Fruit fly (Drosophila melanogaster) whole organism, embryonic: ENCODE results near the gene unc-13.

Source experiments
- Atf3 ChIP-seq: fragments of 200-800 bp; sonication (Bioruptor generic); optimal IDR thresholded peaks from 3 replicates; lab custom pipeline; 2016; ENCODE audit warnings: missing biosample characterization, missing genetic modification characterization
- BEAF-32 ChIP-seq: fragments of 200-800 bp; sonication (Bioruptor generic); optimal IDR thresholded peaks from 3 replicates; lab custom pipeline; 2017; ENCODE audit warnings: missing biosample characterization, missing genetic modification characterization, mild to moderate bottlenecking, moderate library complexity, missing genetic modification reagents
- CG10209 ChIP-seq: fragments of 200-800 bp; sonication (Bioruptor generic); optimal IDR thresholded peaks from 3 replicates; lab custom pipeline; 2017; ENCODE audit warnings: missing biosample characterization, mild to moderate bottlenecking, missing genetic modification characterization, missing genetic modification reagents
- CG11560 ChIP-seq: fragments of 200-800 bp; sonication (Bioruptor generic); IDR thresholded peaks from 3 replicates; pipeline ENCODE4 v1.3.6; 2022; ENCODE audit warnings: missing biosample characterization, missing genetic modification characterization
- CG12659 ChIP-seq: fragments of 200-800 bp; sonication (Bioruptor generic); optimal IDR thresholded peaks from 3 replicates; lab custom pipeline; 2017; ENCODE audit warnings: mild to moderate bottlenecking, missing biosample characterization, missing genetic modification reagents, missing genetic modification characterization
- CG12744 ChIP-seq: fragments of 200-800 bp; sonication (Bioruptor generic); optimal IDR thresholded peaks from 2 replicates; lab custom pipeline; 2016; ENCODE audit warnings: missing biosample characterization, missing genetic modification characterization
- CG13287 ChIP-seq: fragments of 200-800 bp; sonication (Bioruptor generic); IDR thresholded peaks from 2 replicates; pipeline ENCODE4 v1.3.6; 2022; ENCODE audit warnings: missing biosample characterization, missing genetic modification characterization; ENCODE audit not compliant: partially characterized antibody
- CG13894 ChIP-seq: fragments of 200-800 bp; sonication (Bioruptor generic); optimal IDR thresholded peaks from 3 replicates; lab custom pipeline; 2018; ENCODE audit warnings: missing biosample characterization, mild to moderate bottlenecking, missing genetic modification characterization, moderate library complexity
- CG15011 ChIP-seq: fragments of 200-800 bp; sonication (Bioruptor generic); optimal IDR thresholded peaks from 3 replicates; lab custom pipeline; 2018; ENCODE audit warnings: missing biosample characterization, mild to moderate bottlenecking, missing genetic modification characterization
- CG15479 ChIP-seq: fragments of 200-800 bp; sonication (Bioruptor generic); optimal IDR thresholded peaks from 3 replicates; lab custom pipeline; 2019; ENCODE audit warnings: missing biosample characterization, mild to moderate bottlenecking, missing genetic modification characterization, moderate library complexity
- CG15696 ChIP-seq: fragments of 200-800 bp; sonication (Bioruptor generic); optimal IDR thresholded peaks from 2 replicates; lab custom pipeline; 2019; ENCODE audit warnings: missing biosample characterization, mild to moderate bottlenecking, missing genetic modification characterization, moderate library complexity
- CG17359 ChIP-seq: fragments of 200-800 bp; sonication (Bioruptor generic); optimal IDR thresholded peaks from 3 replicates; lab custom pipeline; 2018; ENCODE audit warnings: missing biosample characterization, mild to moderate bottlenecking, missing genetic modification characterization, moderate library complexity
- CG2199 ChIP-seq: fragments of 200-800 bp; sonication (Bioruptor generic); IDR thresholded peaks from 3 replicates; pipeline ENCODE4 v1.3.6; 2022; ENCODE audit warnings: missing biosample characterization, missing genetic modification characterization
- CG2678 ChIP-seq: fragments of 200-800 bp; sonication (Bioruptor generic); optimal IDR thresholded peaks from 3 replicates; lab custom pipeline; 2019; ENCODE audit warnings: missing biosample characterization, mild to moderate bottlenecking, missing genetic modification characterization, moderate library complexity
- CG4360 ChIP-seq: fragments of 200-800 bp; sonication (Bioruptor generic); IDR thresholded peaks from 2 replicates; pipeline ENCODE4 v1.3.6; 2022; ENCODE audit warnings: missing biosample characterization, missing genetic modification characterization
- CG6654 ChIP-seq: fragments of 200-800 bp; sonication (Bioruptor generic); optimal IDR thresholded peaks from 2 replicates; lab custom pipeline; 2017; ENCODE audit warnings: missing biosample characterization, mild to moderate bottlenecking, missing genetic modification characterization
- CG6791 ChIP-seq: fragments of 200-800 bp; sonication (Bioruptor generic); IDR thresholded peaks from 3 replicates; pipeline ENCODE4 v1.3.6; 2022; ENCODE audit warnings: missing biosample characterization, missing genetic modification characterization; ENCODE audit not compliant: partially characterized antibody
- CG8281 ChIP-seq: fragments of 200-800 bp; sonication (Bioruptor generic); optimal IDR thresholded peaks from 2 replicates; lab custom pipeline; 2018; ENCODE audit warnings: missing biosample characterization, mild to moderate bottlenecking, missing genetic modification characterization, moderate library complexity
- Doc3 ChIP-seq: fragments of 200-800 bp; sonication (Bioruptor generic); IDR thresholded peaks from 3 replicates; pipeline ENCODE4 v1.3.6; 2022; ENCODE audit warnings: missing biosample characterization, missing genetic modification characterization; ENCODE audit not compliant: partially characterized antibody
- E2f1 ChIP-seq: fragments of 200-800 bp; sonication (Bioruptor generic); IDR thresholded peaks from 2 replicates; pipeline ENCODE4 v1.3.6; 2022; ENCODE audit warnings: missing biosample characterization, missing genetic modification characterization
- ERR ChIP-seq: fragments of 200-800 bp; sonication (Bioruptor generic); optimal IDR thresholded peaks from 2 replicates; lab custom pipeline; 2016; ENCODE audit warnings: missing biosample characterization, missing genetic modification characterization
- HLHmδ ChIP-seq: fragments of 200-800 bp; sonication (Bioruptor generic); optimal IDR thresholded peaks from 2 replicates; lab custom pipeline; 2018; ENCODE audit warnings: missing biosample characterization, mild to moderate bottlenecking, missing genetic modification characterization, moderate library complexity
- Hmr ChIP-seq: fragments of 200-800 bp; sonication (Bioruptor generic); optimal IDR thresholded peaks from 3 replicates; lab custom pipeline; 2017; ENCODE audit warnings: mild to moderate bottlenecking, missing biosample characterization, missing genetic modification reagents, missing genetic modification characterization
- MESR4 ChIP-seq: fragments of 200-800 bp; sonication (Bioruptor generic); optimal IDR thresholded peaks from 2 replicates; lab custom pipeline; 2018; ENCODE audit warnings: missing biosample characterization, mild to moderate bottlenecking, missing genetic modification characterization, moderate library complexity
- Mad ChIP-seq: fragments of 200-800 bp; sonication (Bioruptor generic); optimal IDR thresholded peaks from 2 replicates; lab custom pipeline; 2016; ENCODE audit warnings: missing biosample characterization, missing genetic modification characterization
- PHDP ChIP-seq: fragments of 200-800 bp; sonication (Bioruptor generic); optimal IDR thresholded peaks from 3 replicates; lab custom pipeline; 2018; ENCODE audit warnings: missing biosample characterization, mild to moderate bottlenecking, missing genetic modification characterization, moderate library complexity
- Side ChIP-seq: fragments of 200-800 bp; sonication (Bioruptor generic); optimal IDR thresholded peaks from 2 replicates; lab custom pipeline; 2016; ENCODE audit warnings: missing biosample characterization, missing genetic modification characterization
- Stat92E ChIP-seq, 3 experiments: fragments of >200 bp in 2 of 3; fragments of 200-800 bp in 1 of 3; sonication (Bioruptor generic) in 1 of 3; optimal IDR thresholded peaks; 2 replicates each; lab custom pipeline; 2017 to 2019; ENCODE audit warnings: missing biosample characterization in 3 of 3, missing genetic modification characterization in 3 of 3, mild to moderate bottlenecking in 1 of 3, moderate library complexity in 1 of 3
- Xrp1 ChIP-seq: fragments of 200-800 bp; sonication (Bioruptor generic); IDR thresholded peaks from 2 replicates; pipeline ENCODE4 v1.3.6; 2022; ENCODE audit warnings: missing biosample characterization, missing genetic modification characterization
- ab ChIP-seq: fragments of 200-800 bp; sonication (Bioruptor generic); optimal IDR thresholded peaks from 2 replicates; lab custom pipeline; 2016; ENCODE audit warnings: missing biosample characterization, missing genetic modification characterization
- al ChIP-seq: fragments of 200-800 bp; sonication (Bioruptor generic); IDR thresholded peaks from 2 replicates; pipeline ENCODE4 v1.3.6; 2022; ENCODE audit warnings: missing biosample characterization, missing genetic modification characterization
- bbx ChIP-seq: fragments of 200-800 bp; sonication (Bioruptor generic); IDR thresholded peaks from 2 replicates; pipeline ENCODE4 v1.3.6; 2022; ENCODE audit warnings: missing biosample characterization, missing genetic modification characterization; ENCODE audit not compliant: partially characterized antibody
- bowl ChIP-seq: fragments of 200-800 bp; sonication (Bioruptor generic); IDR thresholded peaks from 2 replicates; pipeline ENCODE4 v1.3.6; 2022; ENCODE audit warnings: missing biosample characterization, missing genetic modification characterization
- caup ChIP-seq: fragments of 200-800 bp; sonication (Bioruptor generic); optimal IDR thresholded peaks from 3 replicates; lab custom pipeline; 2017; ENCODE audit warnings: missing biosample characterization, mild to moderate bottlenecking, missing genetic modification characterization, moderate library complexity; ENCODE audit not compliant: severe bottlenecking
- cg ChIP-seq: fragments of 200-800 bp; sonication (Bioruptor generic); optimal IDR thresholded peaks from 3 replicates; lab custom pipeline; 2019; ENCODE audit warnings: missing biosample characterization, mild to moderate bottlenecking, missing genetic modification characterization, moderate library complexity
- ems ChIP-seq: fragments of 200-800 bp; sonication (Bioruptor generic); optimal IDR thresholded peaks from 3 replicates; lab custom pipeline; 2016; ENCODE audit warnings: missing biosample characterization, missing genetic modification characterization
- esg ChIP-seq: fragments of 200-800 bp; sonication (Bioruptor generic); conservative IDR thresholded peaks from 2 replicates; pipeline ENCODE4 v1.3.6; 2022; ENCODE audit warnings: missing biosample characterization, missing genetic modification characterization
- hbn ChIP-seq: fragments of 200-800 bp; sonication (Bioruptor generic); IDR thresholded peaks from 2 replicates; pipeline ENCODE4 v1.3.6; 2022; ENCODE audit warnings: missing biosample characterization, missing genetic modification characterization; ENCODE audit not compliant: partially characterized antibody
- pan ChIP-seq, 4 experiments: fragments of >200 bp in 3 of 4; fragments of 200-800 bp in 1 of 4; sonication (Bioruptor generic) in 1 of 4; optimal IDR thresholded peaks in 3 of 4; IDR thresholded peaks in 1 of 4; 2 replicates each; pipeline versions ENCODE4 v1.3.6 to Lab custom; 2017 to 2022; ENCODE audit warnings: missing biosample characterization in 2 of 4, missing genetic modification characterization in 2 of 4, mixed read lengths in 1 of 4
- pros ChIP-seq: fragments of 200-800 bp; sonication (Bioruptor generic); optimal IDR thresholded peaks from 3 replicates; lab custom pipeline; 2019; ENCODE audit warnings: missing biosample characterization, mild to moderate bottlenecking, missing genetic modification characterization, moderate library complexity
- ro ChIP-seq: fragments of 200-800 bp; sonication (Bioruptor generic); IDR thresholded peaks from 2 replicates; pipeline ENCODE4 v1.3.6; 2022; ENCODE audit warnings: missing biosample characterization, missing genetic modification characterization
- sens ChIP-seq: fragments of 200-800 bp; sonication (Bioruptor generic); peaks from one replicate; lab custom pipeline; 2016; ENCODE audit warnings: missing biosample characterization, missing genetic modification characterization
- sima ChIP-seq: fragments of 200-800 bp; sonication (Bioruptor generic); optimal IDR thresholded peaks from 2 replicates; lab custom pipeline; 2016; ENCODE audit warnings: missing biosample characterization, missing genetic modification characterization
- slbo ChIP-seq: fragments of 200-800 bp; sonication (Bioruptor generic); IDR thresholded peaks from 2 replicates; pipeline ENCODE4 v1.3.6; 2022; ENCODE audit warnings: missing biosample characterization, missing genetic modification characterization
- wdn ChIP-seq: fragments of 200-800 bp; sonication (Bioruptor generic); IDR thresholded peaks from 2 replicates; pipeline ENCODE4 v1.3.6; 2022; ENCODE audit warnings: missing biosample characterization, missing genetic modification characterization
- wor ChIP-seq: fragments of 200-800 bp; sonication (Bioruptor generic); IDR thresholded peaks from 2 replicates; pipeline ENCODE4 v1.3.6; 2022; ENCODE audit warnings: missing biosample characterization, missing genetic modification characterization
- yki ChIP-seq: fragments of >200 bp; optimal IDR thresholded peaks from 3 replicates; lab custom pipeline; 2018

Gene unc-13

DNA sequence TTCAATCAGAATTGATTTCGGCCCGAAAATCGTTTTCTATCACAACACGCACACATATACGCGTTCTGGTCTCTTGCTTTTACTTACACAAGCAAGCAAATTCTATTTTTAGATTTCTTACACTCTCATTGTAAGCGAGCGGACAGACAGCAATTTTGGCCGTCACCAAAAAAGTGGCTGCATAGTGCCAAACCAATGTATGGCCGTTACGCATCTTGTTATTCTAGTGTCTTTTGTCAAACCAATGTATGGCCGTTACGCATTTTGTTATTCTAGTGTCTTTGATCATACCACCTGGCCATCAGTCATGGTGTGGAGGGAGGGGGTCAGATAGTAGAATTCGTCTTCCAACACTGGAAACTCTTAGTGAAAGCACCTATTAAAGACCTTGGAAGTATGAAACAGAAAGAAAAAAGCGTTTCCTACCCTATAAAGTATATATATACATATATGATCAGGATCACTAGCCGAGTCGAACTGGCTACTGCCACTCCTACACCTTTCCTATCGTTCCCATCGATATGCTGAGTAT is 49.0 kb upstream of the unc-13 start (continued):
- TF ChIP-seq MESR4 (GFP tag; lab: Kevin White, UChicago) (peak; percentile 20), hbn (GFP tag; lab: Robert Waterston, UW) (no peak), CG12744 (no peak), CG15011 (no peak), cg (peak; percentile 53), CG13287 (no peak), CG13894 (tag; lab: Kevin White, UChicago) (peak; percentile 46), bowl (no peak), pan (optimal IDR thresholded peaks at IDR 0.05; lab: Kevin White, UChicago) (no peak), pan (GFP tag; optimal IDR thresholded peaks at IDR 0.05 in 1 of 2, IDR thresholded peaks at IDR 0.05 in 1 of 2) (no peak), BEAF-32 (GFP tag; lab: Kevin White, UChicago) (peak; percentile 0), pros (GFP tag; lab: Kevin White, UChicago) (peak; percentile 8)

DNA sequence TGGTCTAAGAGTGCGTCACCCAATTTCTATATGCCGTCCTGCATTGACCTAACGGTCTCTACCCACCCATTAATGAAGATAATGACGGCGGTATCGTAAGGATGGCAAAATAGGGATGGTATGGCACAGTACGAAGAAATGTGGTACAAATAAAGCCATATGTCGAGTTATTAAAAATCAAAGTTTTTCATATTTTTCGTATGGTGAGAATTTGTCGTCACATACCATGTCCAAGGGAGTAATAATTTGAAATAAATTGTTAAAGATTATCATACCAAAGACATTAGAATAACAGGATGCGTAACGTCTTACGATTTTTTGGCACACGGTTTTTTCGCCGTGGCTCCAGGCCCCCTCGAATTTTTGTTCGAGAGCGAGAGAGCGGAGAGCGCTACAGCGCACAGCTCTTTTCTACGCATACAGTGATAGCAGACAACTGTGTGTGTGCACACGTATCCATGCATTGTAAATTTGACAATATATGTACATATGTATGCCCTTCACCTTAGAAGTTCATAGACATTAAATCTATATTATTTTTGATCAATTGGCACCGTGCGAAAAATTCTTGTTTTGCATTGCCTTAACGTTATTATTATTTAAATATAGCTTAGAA is 47.9 kb upstream of the unc-13 start:
- peak; percentile 32 for TF ChIP-seq HLHmδ (GFP tag; lab: Kevin White, UChicago)
- TF ChIP-seq Side (GFP tag; lab: Kevin White, UChicago), result no peak
- TF ChIP-seq yki, result peak; percentile 52
- TF ChIP-seq PHDP (tag; lab: Kevin White, UChicago), result no peak
- no peak for TF ChIP-seq Hmr (GFP tag; lab: Kevin White, UChicago)
- TF ChIP-seq sima (GFP tag; lab: Kevin White, UChicago), result no peak
- no peak for TF ChIP-seq CG2678 (tag; lab: Kevin White, UChicago)
- no peak for TF ChIP-seq Atf3
- TF ChIP-seq caup (GFP tag; lab: Kevin White, UChicago), result no peak
- 0 out of 2 replicates have a peak, but pooled peaks have one; percentile 11 for TF ChIP-seq Xrp1 (GFP tag; lab: Robert Waterston, UW)
- peak; percentile 74 for TF ChIP-seq sens
- no peak for TF ChIP-seq CG11560
- TF ChIP-seq ab, result no peak
- TF ChIP-seq wdn (GFP tag; lab: Robert Waterston, UW), result no peak
- TF ChIP-seq Stat92E (GFP tag; optimal IDR thresholded peaks at IDR 0.05; lab: Kevin White, UChicago), result peak in 1 of 3 experiments; percentile 42
- TF ChIP-seq CG10209 (GFP tag; lab: Kevin White, UChicago), result no peak
- no peak for TF ChIP-seq ERR
- 0 out of 2 replicates have a peak, but pooled peaks have one; percentile 4 for TF ChIP-seq slbo (GFP tag; lab: Robert Waterston, UW)
- TF ChIP-seq CG15696 (tag; lab: Kevin White, UChicago), result no peak
- no peak for TF ChIP-seq CG6654
- TF ChIP-seq CG2199 (GFP tag; lab: Robert Waterston, UW), result peak; percentile 81; the same call in 2 of the 3 replicates
- no peak for TF ChIP-seq CG6791 (GFP tag; lab: Robert Waterston, UW)
- peak; percentile 95 for TF ChIP-seq MESR4 (GFP tag; lab: Kevin White, UChicago)
- no peak for TF ChIP-seq Mad (GFP tag; lab: Kevin White, UChicago)
- no peak for TF ChIP-seq CG17359
- no peak for TF ChIP-seq ro (GFP tag; lab: Robert Waterston, UW)
- peak; percentile 48 for TF ChIP-seq CG8281
- no peak for TF ChIP-seq esg (GFP tag; lab: Robert Waterston, UW)
- TF ChIP-seq bbx (GFP tag; lab: Robert Waterston, UW), result no peak
- TF ChIP-seq wor (GFP tag; lab: Robert Waterston, UW), result no peak
- TF ChIP-seq CG15479 (GFP tag; lab: Kevin White, UChicago), result no peak
- no peak for TF ChIP-seq CG4360
- no peak for TF ChIP-seq al (GFP tag; lab: Robert Waterston, UW)
- TF ChIP-seq ems, result peak; percentile 29
- TF ChIP-seq E2f1, result no peak
- peak; percentile 44 for TF ChIP-seq CG12659 (GFP tag; lab: Kevin White, UChicago)
- peak; percentile 83 for TF ChIP-seq cg
- TF ChIP-seq Doc3, result no peak
